Fruit fly (Drosophila melanogaster) whole organism, adult: Measurements from ENCODE around the gene CG46439.

ENCODE experiments used
- CG11617 ChIP-seq: fragments of 200-800 bp; sonication (Bioruptor generic); optimal IDR thresholded peaks from 2 replicates; lab custom pipeline; 2017; ENCODE audit warnings: mild to moderate bottlenecking, missing biosample characterization, missing genetic modification reagents, missing genetic modification characterization
- CG12768 ChIP-seq: fragments of 200-800 bp; sonication (Bioruptor generic); optimal IDR thresholded peaks from 2 replicates; lab custom pipeline; 2017; ENCODE audit warnings: missing biosample characterization, missing genetic modification characterization, mild to moderate bottlenecking, moderate library complexity, missing genetic modification reagents
- CG14711 ChIP-seq: fragments of 200-800 bp; sonication (Bioruptor generic); optimal IDR thresholded peaks from 2 replicates; lab custom pipeline; 2018; ENCODE audit warnings: missing biosample characterization, mild to moderate bottlenecking, missing genetic modification characterization, moderate library complexity
- CG1620 ChIP-seq: fragments of 200-800 bp; sonication (Bioruptor generic); optimal IDR thresholded peaks from 2 replicates; lab custom pipeline; 2016; ENCODE audit warnings: missing biosample characterization, missing genetic modification characterization
- CG33017 ChIP-seq: fragments of 200-800 bp; sonication (Bioruptor generic); optimal IDR thresholded peaks from 2 replicates; lab custom pipeline; 2018; ENCODE audit warnings: missing biosample characterization, mild to moderate bottlenecking, missing genetic modification characterization, moderate library complexity
- CG5204 ChIP-seq: fragments of 200-800 bp; sonication (Bioruptor generic); optimal IDR thresholded peaks from 2 replicates; lab custom pipeline; 2016; ENCODE audit warnings: missing biosample characterization, missing genetic modification characterization
- CG7045 ChIP-seq: fragments of 200-800 bp; sonication (Bioruptor generic); optimal IDR thresholded peaks from 2 replicates; lab custom pipeline; 2017; ENCODE audit warnings: missing biosample characterization, mild to moderate bottlenecking, missing genetic modification characterization
- CG7101 ChIP-seq: fragments of 200-800 bp; sonication (Bioruptor generic); optimal IDR thresholded peaks from 2 replicates; lab custom pipeline; 2018; ENCODE audit warnings: missing biosample characterization, mild to moderate bottlenecking, missing genetic modification characterization, moderate library complexity
- Clk ChIP-seq: fragments of 200-800 bp; sonication (Bioruptor generic); optimal IDR thresholded peaks from 2 replicates; lab custom pipeline; 2017; ENCODE audit warnings: missing biosample characterization, missing genetic modification characterization
- Crg-1 ChIP-seq: fragments of 200-800 bp; sonication (Bioruptor generic); optimal IDR thresholded peaks from 2 replicates; lab custom pipeline; 2016; ENCODE audit warnings: missing biosample characterization, missing genetic modification characterization
- Hr96 ChIP-seq: fragments of 200-800 bp; sonication (Bioruptor generic); optimal IDR thresholded peaks from 2 replicates; lab custom pipeline; 2016; ENCODE audit warnings: missing biosample characterization, missing genetic modification characterization
- Mnt ChIP-seq: fragments of 200-800 bp; sonication (Bioruptor generic); optimal IDR thresholded peaks from 2 replicates; lab custom pipeline; 2016; ENCODE audit warnings: missing biosample characterization, mild to moderate bottlenecking, missing genetic modification characterization
- bab1 ChIP-seq: fragments of 200-800 bp; sonication (Bioruptor generic); optimal IDR thresholded peaks from 3 replicates; lab custom pipeline; 2019; ENCODE audit warnings: missing biosample characterization, mild to moderate bottlenecking, missing genetic modification characterization, moderate library complexity
- cic ChIP-seq: fragments of 200-800 bp; sonication (Bioruptor generic); optimal IDR thresholded peaks from 2 replicates; lab custom pipeline; 2017; ENCODE audit warnings: missing biosample characterization, mild to moderate bottlenecking, missing genetic modification characterization, moderate library complexity
- cnc ChIP-seq, 2 experiments: fragments of >200 bp; optimal IDR thresholded peaks; 2 replicates each; lab custom pipeline; 2017
- kay ChIP-seq: fragments of 200-800 bp; sonication (Bioruptor generic); peaks from one replicate; lab custom pipeline; 2016; ENCODE audit warnings: missing biosample characterization, missing genetic modification characterization, borderline replicate concordance
- ovo ChIP-seq: fragments of 200-800 bp; sonication (Bioruptor generic); optimal IDR thresholded peaks from 2 replicates; lab custom pipeline; 2016; ENCODE audit warnings: missing biosample characterization, missing genetic modification characterization
- pad ChIP-seq: fragments of 200-800 bp; sonication (Bioruptor generic); optimal IDR thresholded peaks from 3 replicates; lab custom pipeline; 2017; ENCODE audit warnings: missing biosample characterization, missing genetic modification characterization, mild to moderate bottlenecking, moderate library complexity, missing genetic modification reagents
- tj ChIP-seq: fragments of 200-800 bp; sonication (Bioruptor generic); optimal IDR thresholded peaks from 3 replicates; lab custom pipeline; 2017; ENCODE audit warnings: missing biosample characterization, mild to moderate bottlenecking, missing genetic modification characterization, moderate library complexity
- toe ChIP-seq: fragments of 200-800 bp; sonication (Bioruptor generic); optimal IDR thresholded peaks from 2 replicates; lab custom pipeline; 2016; ENCODE audit warnings: missing biosample characterization, missing genetic modification characterization

The CG46439 gene

DNA sequence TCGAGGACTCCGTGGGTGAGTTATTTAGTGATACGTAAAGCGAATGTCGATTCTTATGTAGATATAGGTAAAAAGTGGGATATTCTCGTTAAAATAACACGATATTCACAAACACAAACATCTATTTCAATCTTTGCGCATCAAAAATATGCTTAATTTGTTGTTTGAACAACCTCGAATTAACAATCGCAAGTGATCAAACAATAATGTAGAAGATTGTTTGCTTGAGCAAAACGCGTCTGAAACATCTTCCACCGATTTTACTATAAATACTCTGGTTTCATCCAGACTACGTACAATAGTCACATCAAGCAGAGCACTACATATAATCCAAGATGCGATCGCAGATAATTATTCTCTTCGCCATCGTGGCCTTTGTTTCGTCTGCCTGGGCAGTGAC lies 34.5 kb upstream of the CG46439 start, which contains the start of gene nol:
Gene nol (plus strand): TSS at position 301 of the 400 bp plus-strand sequence.
- TF ChIP-seq CG1620, result no peak
- no peak for TF ChIP-seq CG5204
- no peak for TF ChIP-seq CG7101 (tag; lab: Kevin White, UChicago)
- no peak for TF ChIP-seq kay
- TF ChIP-seq Mnt (GFP tag; lab: Kevin White, UChicago), result no peak
- TF ChIP-seq tj, result no peak
- no peak for TF ChIP-seq CG12768 (GFP tag; lab: Kevin White, UChicago)
- no peak for TF ChIP-seq CG7045
- TF ChIP-seq CG11617 (GFP tag; lab: Kevin White, UChicago), result no peak
- TF ChIP-seq CG33017, result no peak
- no peak for TF ChIP-seq cic (GFP tag; lab: Kevin White, UChicago)
- TF ChIP-seq Crg-1 (GFP tag; lab: Kevin White, UChicago), result no peak

DNA sequence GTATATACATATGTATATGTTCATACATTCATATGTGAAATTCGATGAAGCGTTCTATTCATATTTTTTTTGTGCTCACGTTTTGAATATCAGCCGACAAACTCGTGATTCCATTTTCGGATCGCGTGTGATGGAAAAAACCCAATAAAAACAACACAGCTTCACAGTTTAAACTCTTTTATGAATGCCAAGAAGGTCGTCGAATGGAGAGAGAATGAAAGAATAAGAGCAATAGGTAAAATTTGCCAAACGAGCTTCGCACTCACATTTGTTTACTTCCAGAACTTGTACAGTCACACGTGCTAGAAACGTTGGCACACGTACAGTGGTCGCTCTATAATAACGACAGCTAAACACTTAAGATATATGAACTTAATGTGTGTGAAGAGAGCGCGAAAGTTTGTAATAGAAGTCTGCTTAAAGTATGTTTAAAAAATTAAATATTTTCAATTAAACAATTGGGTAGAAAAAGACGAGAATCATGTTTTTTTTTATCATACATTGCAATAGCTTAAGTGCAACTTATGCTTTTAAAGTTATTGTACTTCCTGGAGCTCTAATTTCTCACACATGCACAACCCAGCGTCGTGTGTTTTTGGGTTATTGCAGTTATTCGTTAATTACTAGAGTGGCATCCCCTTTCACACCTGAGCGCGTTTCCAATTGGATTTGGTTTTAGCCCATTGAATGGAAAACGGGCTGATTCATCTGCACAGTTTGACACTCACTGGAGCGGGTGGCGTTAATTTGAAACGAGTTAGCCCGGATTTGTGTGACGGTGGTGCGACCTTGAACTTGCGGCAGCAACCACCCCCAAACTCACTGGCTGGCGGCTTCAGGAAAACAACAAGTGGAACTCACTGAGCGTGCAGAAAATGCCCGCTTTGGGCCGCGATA lies 29.8 kb upstream of the CG46439 start:
- peak; percentile 33 for TF ChIP-seq CG14711
- no peak for TF ChIP-seq Clk (GFP tag; lab: Kevin White, UChicago)
- TF ChIP-seq bab1 (GFP tag; lab: Kevin White, UChicago), result peak; percentile 58
- no peak for TF ChIP-seq cic (GFP tag; lab: Kevin White, UChicago)
- peak; percentile 3 for TF ChIP-seq Mnt (GFP tag; lab: Kevin White, UChicago)

dm6 chr3L:11124841-11125240 lies 28.8 kb upstream of the CG46439 start:
- no peak for TF ChIP-seq CG5204
- no peak for TF ChIP-seq Mnt (GFP tag; lab: Kevin White, UChicago)
- no peak for TF ChIP-seq cic (GFP tag; lab: Kevin White, UChicago)
- TF ChIP-seq kay, result no peak
- no peak for TF ChIP-seq CG7101 (tag; lab: Kevin White, UChicago)
- TF ChIP-seq tj, result no peak
- TF ChIP-seq toe, result no peak
- no peak for TF ChIP-seq CG14711
- TF ChIP-seq CG33017, result no peak
- no peak for TF ChIP-seq Crg-1 (GFP tag; lab: Kevin White, UChicago)
- TF ChIP-seq pad, result no peak
- TF ChIP-seq ovo (GFP tag; lab: Kevin White, UChicago), result no peak
- TF ChIP-seq bab1 (GFP tag; lab: Kevin White, UChicago), result no peak
- TF ChIP-seq Clk (GFP tag; lab: Kevin White, UChicago), result no peak

DNA sequence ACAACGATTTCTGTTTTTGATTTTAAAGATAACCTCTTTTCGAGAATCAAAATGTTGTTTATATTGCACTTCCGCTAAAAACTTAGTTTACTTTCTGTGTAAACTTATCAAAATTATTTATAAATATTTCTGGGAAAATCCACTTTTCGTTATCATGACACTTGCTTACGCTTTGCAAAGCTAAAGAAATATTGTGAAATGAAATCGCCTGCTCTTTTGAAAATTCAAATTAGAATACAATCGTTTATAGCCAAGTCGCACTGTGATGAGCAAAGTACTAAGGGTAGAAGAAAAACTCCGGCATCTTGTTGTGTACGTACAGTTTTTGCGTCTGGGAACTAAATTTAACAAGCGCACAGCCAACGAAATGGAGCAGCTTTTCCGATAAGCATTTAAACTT lies 28.4 kb upstream of the CG46439 start:
- TF ChIP-seq cic (GFP tag; lab: Kevin White, UChicago) (no peak), CG7101 (tag; lab: Kevin White, UChicago) (no peak), tj (no peak), Crg-1 (GFP tag; lab: Kevin White, UChicago) (no peak)

DNA sequence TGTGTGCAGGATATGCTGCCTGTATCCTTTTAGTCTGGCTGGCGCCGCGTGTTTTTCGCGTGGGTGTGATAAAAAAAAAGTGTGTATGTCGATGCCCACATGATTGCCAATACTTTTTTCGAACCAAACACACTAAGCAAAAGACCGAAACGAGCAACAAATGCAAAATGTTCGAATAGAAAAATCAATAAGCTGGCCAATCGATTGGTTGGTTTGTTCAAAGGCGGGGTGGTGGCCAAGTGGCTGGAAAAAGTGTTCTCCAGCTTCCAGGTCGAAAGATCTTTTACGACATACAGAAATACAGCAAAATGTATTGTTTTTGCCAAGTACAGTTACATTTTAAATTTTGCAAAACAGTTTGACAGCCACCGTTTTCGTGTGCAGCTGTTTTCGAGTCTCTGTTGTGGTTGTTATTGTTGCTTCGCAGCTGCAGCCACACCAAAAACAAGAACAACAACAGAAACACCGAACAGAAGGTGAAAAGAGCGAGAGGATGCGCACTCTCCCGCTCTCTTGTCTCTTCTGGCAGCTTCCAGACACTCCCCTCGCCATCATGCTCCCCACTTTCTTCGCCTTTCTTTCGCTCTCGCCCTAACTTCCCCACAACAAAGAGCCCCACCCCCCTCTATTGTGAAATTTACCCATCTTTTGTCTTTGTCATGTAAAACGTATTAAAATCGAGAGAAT lies 27.7 kb upstream of the CG46439 start:
- no peak for TF ChIP-seq kay
- TF ChIP-seq pad, result peak; percentile 67
- peak; percentile 24 for TF ChIP-seq ovo (GFP tag; lab: Kevin White, UChicago)

DNA sequence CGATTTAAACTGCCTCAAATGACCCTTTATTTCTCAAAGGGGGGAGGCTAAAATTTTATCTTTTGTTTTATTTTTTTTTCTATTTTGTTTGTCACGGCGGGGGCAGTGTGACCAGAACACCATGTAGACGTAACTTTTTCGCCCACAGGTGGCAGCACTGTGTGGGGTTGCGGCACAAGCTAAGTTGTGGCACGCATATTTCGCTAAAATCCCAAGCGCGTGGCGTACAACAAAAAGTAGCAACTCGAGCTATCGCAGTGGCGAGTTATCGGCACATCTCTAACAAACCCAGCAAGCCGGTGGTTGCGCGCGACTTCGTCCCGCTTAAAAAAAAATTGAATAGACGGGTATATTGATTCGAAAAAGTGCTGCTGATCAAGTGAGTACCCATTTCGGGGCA lies 27.0 kb upstream of the CG46439 start, which contains the start of the genes Ufd1 and NaPi-III:
Gene Ufd1 (minus strand): TSS at position 129 of the 400 bp plus-strand sequence.
Gene NaPi-III (plus strand): TSS at position 261 of the 400 bp plus-strand sequence.
- TF ChIP-seq CG11617 (GFP tag; lab: Kevin White, UChicago) (peak; percentile 47), CG7101 (tag; lab: Kevin White, UChicago) (peak; percentile 45), cic (GFP tag; lab: Kevin White, UChicago) (peak; percentile 73), Mnt (GFP tag; lab: Kevin White, UChicago) (peak; percentile 73), cnc (optimal IDR thresholded peaks at IDR 0.05; lab: Kevin White, UChicago) (peak in 1 of 2 experiments; percentile 21), tj (peak; percentile 26), bab1 (GFP tag; lab: Kevin White, UChicago) (peak; percentile 71), CG14711 (no peak), CG1620 (peak; percentile 51), CG7045 (no peak), Hr96 (GFP tag; lab: Kevin White, UChicago) (peak; percentile 24)

dm6 chr3L:11120419-11120958 lies 24.4 kb upstream of the CG46439 start, which contains the start of the genes FoxK and mRpL2:
FoxK (minus strand) TSS chr3L:11120783.
mRpL2 (plus strand) TSS chr3L:11120847.
- TF ChIP-seq pad (no peak), kay (peak; percentile 98), CG12768 (GFP tag; lab: Kevin White, UChicago) (peak; percentile 85), Hr96 (GFP tag; lab: Kevin White, UChicago) (peak; percentile 57), cic (GFP tag; lab: Kevin White, UChicago) (peak; percentile 93), CG7045 (peak; percentile 71), tj (peak; percentile 88), CG5204 (no peak), ovo (GFP tag; lab: Kevin White, UChicago) (peak; percentile 9), CG11617 (GFP tag; lab: Kevin White, UChicago) (peak; percentile 89), CG33017 (peak; percentile 72), Mnt (GFP tag; lab: Kevin White, UChicago) (peak; percentile 91), Crg-1 (GFP tag; lab: Kevin White, UChicago) (peak; percentile 15), CG14711 (peak; percentile 51), CG1620 (peak; percentile 64), Clk (GFP tag; lab: Kevin White, UChicago) (peak; percentile 7), cnc (optimal IDR thresholded peaks at IDR 0.05; lab: Kevin White, UChicago) (no peak), CG7101 (tag; lab: Kevin White, UChicago) (peak; percentile 7), toe (peak; percentile 58), bab1 (GFP tag; lab: Kevin White, UChicago) (peak; percentile 31)
